Worm (Caenorhabditis elegans) whole organism, L2 larva: ENCODE results near the gene Y55F3AM.21.

Experiments
- aly-2 ChIP-seq: fragments of 150-350 bp; optimal IDR thresholded peaks from 2 replicates; lab custom pipeline; 2014; ENCODE audit warnings: missing biosample characterization, missing genetic modification characterization
- ama-1 ChIP-seq: fragments of 150-350 bp; optimal IDR thresholded peaks from 2 replicates; lab custom pipeline; 2018; ENCODE audit warnings: inconsistent platforms
- crh-2 ChIP-seq: sonication (generic microtip); optimal IDR thresholded peaks from 2 replicates; lab custom pipeline; 2017; ENCODE audit warnings: missing biosample characterization, missing genetic modification characterization
- egl-27 ChIP-seq: sonication (generic microtip); optimal IDR thresholded peaks from 3 replicates; lab custom pipeline; 2017; ENCODE audit warnings: missing biosample characterization, missing genetic modification reagents, missing genetic modification characterization
- lsy-2 ChIP-seq, 2 experiments: fragments of 150-350 bp in 1 of 2; sonication (generic microtip) in 1 of 2; optimal IDR thresholded peaks; 2 replicates each; lab custom pipeline; 2014 to 2017; ENCODE audit warnings: missing biosample characterization in 2 of 2, missing genetic modification characterization in 2 of 2
- mdl-1 ChIP-seq, 2 experiments: fragments of 150-350 bp in 1 of 2; sonication (generic microtip) in 1 of 2; optimal IDR thresholded peaks; 2 replicates each; lab custom pipeline; 2017; ENCODE audit warnings: missing biosample characterization in 2 of 2, missing genetic modification characterization in 2 of 2
- nhr-21 ChIP-seq: fragments of 150-350 bp; optimal IDR thresholded peaks from 2 replicates; lab custom pipeline; 2014; ENCODE audit warnings: missing biosample characterization, missing genetic modification characterization
- nhr-77 ChIP-seq: fragments of 150-350 bp; optimal IDR thresholded peaks from 2 replicates; lab custom pipeline; 2014; ENCODE audit warnings: missing biosample characterization, missing genetic modification characterization
- sem-4 ChIP-seq: fragments of 150-350 bp; optimal IDR thresholded peaks from 2 replicates; lab custom pipeline; 2014; ENCODE audit warnings: missing biosample characterization, missing genetic modification reagents, missing genetic modification characterization
- sma-3 ChIP-seq: sonication (generic microtip); optimal IDR thresholded peaks from 2 replicates; lab custom pipeline; 2016; ENCODE audit warnings: missing genetic modification reagents, missing genetic modification characterization, missing compliant biosample characterization
- snpc-4 ChIP-seq: fragments of 150-350 bp; optimal IDR thresholded peaks from 2 replicates; lab custom pipeline; 2014; ENCODE audit warnings: missing biosample characterization, missing genetic modification characterization
- unc-39 ChIP-seq: fragments of 150-350 bp; optimal IDR thresholded peaks from 2 replicates; lab custom pipeline; 2014; ENCODE audit warnings: missing biosample characterization, missing genetic modification characterization
- zag-1 ChIP-seq: fragments of 150-350 bp; optimal IDR thresholded peaks from 2 replicates; lab custom pipeline; 2014; ENCODE audit warnings: missing biosample characterization, missing genetic modification characterization
- ztf-4 ChIP-seq: fragments of 150-350 bp; optimal IDR thresholded peaks from 2 replicates; lab custom pipeline; 2014; ENCODE audit warnings: missing biosample characterization, missing genetic modification characterization

DNA sequence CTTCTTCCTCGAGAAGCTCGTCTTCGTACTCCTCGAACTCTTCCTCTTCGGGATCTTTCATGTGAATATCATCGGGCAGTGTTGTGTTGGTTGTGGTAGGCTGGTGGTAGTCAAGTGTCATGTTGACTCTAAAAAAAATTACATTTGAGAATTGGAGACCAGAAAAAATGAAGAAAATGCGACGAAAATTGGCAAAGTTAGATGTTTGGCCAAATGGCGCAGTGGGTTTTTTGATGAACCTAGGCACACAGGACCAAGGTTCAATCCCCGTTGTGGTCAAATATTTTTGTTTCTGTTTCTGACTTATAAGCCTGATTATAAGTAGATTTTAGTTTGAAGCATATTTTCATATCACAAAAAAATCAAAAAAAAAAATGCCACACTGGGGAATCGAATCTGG is 11.6 kb upstream of the Y55F3AM.21 start:
- TF ChIP-seq mdl-1 (tag; optimal IDR thresholded peaks at IDR 0.05; lab: Kevin White, UChicago) (no peak), sem-4 (no peak), sma-3 (GFP tag; lab: Kevin White, UChicago) (no peak), ama-1 (no peak), zag-1 (tag; lab: Kevin White, UChicago) (no peak), ztf-4 (tag; lab: Kevin White, UChicago) (no peak), egl-27 (tag; lab: Kevin White, UChicago) (no peak), lsy-2 (tag; optimal IDR thresholded peaks at IDR 0.05; lab: Kevin White, UChicago) (no peak), unc-39 (tag; lab: Kevin White, UChicago) (no peak), crh-2 (tag; lab: Kevin White, UChicago) (no peak), aly-2 (tag; lab: Kevin White, UChicago) (no peak), nhr-77 (tag; lab: Kevin White, UChicago) (no peak), nhr-21 (tag; lab: Kevin White, UChicago) (no peak), snpc-4 (tag; lab: Kevin White, UChicago) (no peak)
